Fruit fly (Drosophila melanogaster) whole organism, wandering third instar larva: ENCODE data around the gene Atg18a.

Experiments used
- CG32264 ChIP-seq: fragments of 200-800 bp; sonication (Bioruptor generic); optimal IDR thresholded peaks from 2 replicates; lab custom pipeline; 2016; ENCODE audit warnings: missing biosample characterization, missing genetic modification characterization
- CG9705 ChIP-seq: fragments of 200-800 bp; sonication (Bioruptor generic); optimal IDR thresholded peaks from 2 replicates; lab custom pipeline; 2018; ENCODE audit warnings: missing biosample characterization, mild to moderate bottlenecking, missing genetic modification characterization
- CrebA ChIP-seq: fragments of 200-800 bp; sonication (Bioruptor generic); optimal IDR thresholded peaks from 2 replicates; lab custom pipeline; 2016; ENCODE audit warnings: missing biosample characterization, mild to moderate bottlenecking, missing genetic modification characterization, borderline replicate concordance
- Dif ChIP-seq: fragments of 200-275, 200-300 bp; sonication (Bioruptor generic); optimal IDR thresholded peaks from 2 replicates; lab custom pipeline; 2018; ENCODE audit warnings: missing biosample characterization, missing genetic modification characterization; ENCODE audit not compliant: partially characterized antibody
- GATAd ChIP-seq: sonication (Bioruptor generic); optimal IDR thresholded peaks from 2 replicates; lab custom pipeline; 2016; ENCODE audit warnings: missing biosample characterization, missing genetic modification characterization
- Hr83 ChIP-seq: fragments of 200-300 bp; sonication (Bioruptor generic); optimal IDR thresholded peaks from 2 replicates; lab custom pipeline; 2016; ENCODE audit warnings: missing biosample characterization, mild to moderate bottlenecking, missing genetic modification characterization, moderate library complexity; ENCODE audit not compliant: poor library complexity, severe bottlenecking
- Jra ChIP-seq: sonication (Bioruptor generic); optimal IDR thresholded peaks from 2 replicates; lab custom pipeline; 2016; ENCODE audit warnings: missing biosample characterization, missing genetic modification characterization
- Mio ChIP-seq: sonication (Bioruptor generic); optimal IDR thresholded peaks from 2 replicates; lab custom pipeline; 2016; ENCODE audit warnings: missing biosample characterization, missing genetic modification characterization
- OdsH ChIP-seq: fragments of 200-800 bp; sonication (Bioruptor generic); optimal IDR thresholded peaks from 2 replicates; lab custom pipeline; 2016; ENCODE audit warnings: missing biosample characterization, mild to moderate bottlenecking, missing genetic modification characterization
- Rel ChIP-seq, 2 experiments: fragments of 200-800 bp; sonication (Bioruptor generic) in 1 of 2; optimal IDR thresholded peaks; 2 replicates in 1 of 2; 3 replicates in 1 of 2; lab custom pipeline; 2016 to 2019; ENCODE audit warnings: mild to moderate bottlenecking in 2 of 2, missing biosample characterization in 2 of 2, missing genetic modification characterization in 2 of 2, moderate library complexity in 1 of 2
- Sp1 ChIP-seq: fragments of 200-800 bp; sonication (Bioruptor generic); optimal IDR thresholded peaks from 3 replicates; lab custom pipeline; 2019; ENCODE audit warnings: missing biosample characterization, mild to moderate bottlenecking, missing genetic modification characterization, moderate library complexity
- Vsx2 ChIP-seq: fragments of 200-300, 225-300 bp; sonication (Bioruptor generic); optimal IDR thresholded peaks from 2 replicates; lab custom pipeline; 2018; ENCODE audit warnings: missing biosample characterization, missing genetic modification characterization; ENCODE audit not compliant: partially characterized antibody
- brk ChIP-seq: fragments of 200-800 bp; sonication (Bioruptor generic); optimal IDR thresholded peaks from 2 replicates; lab custom pipeline; 2016; ENCODE audit warnings: missing biosample characterization, mild to moderate bottlenecking, missing genetic modification characterization
- dl ChIP-seq, 2 experiments: fragments of 175-275, 200-275 bp in 1 of 2; fragments of 200-275 bp in 1 of 2; sonication (Bioruptor generic); optimal IDR thresholded peaks; lab custom pipeline; 2018; ENCODE audit warnings: mild to moderate bottlenecking in 2 of 2, missing biosample characterization in 2 of 2, missing genetic modification characterization in 2 of 2, moderate library complexity in 2 of 2; ENCODE audit not compliant: partially characterized antibody in 2 of 2, insufficient read depth in 1 of 2
- dsf ChIP-seq: sonication (Bioruptor generic); optimal IDR thresholded peaks from 2 replicates; lab custom pipeline; 2016; ENCODE audit warnings: missing biosample characterization, missing genetic modification characterization, borderline replicate concordance
- ey ChIP-seq: fragments of 200-800 bp; sonication (Bioruptor generic); optimal IDR thresholded peaks from 2 replicates; lab custom pipeline; 2016; ENCODE audit warnings: missing biosample characterization, missing genetic modification characterization
- foxo ChIP-seq, 2 experiments: fragments of 200-800 bp; sonication (Bioruptor generic); optimal IDR thresholded peaks; 2 replicates in 1 of 2; 3 replicates in 1 of 2; lab custom pipeline; 2016 to 2017; ENCODE audit warnings: missing biosample characterization in 2 of 2, missing genetic modification characterization in 2 of 2
- h ChIP-seq: fragments of 200-800 bp; sonication (Bioruptor generic); optimal IDR thresholded peaks from 3 replicates; lab custom pipeline; 2016; ENCODE audit warnings: missing biosample characterization, mild to moderate bottlenecking, missing genetic modification characterization
- lola ChIP-seq: fragments of >200 bp; optimal IDR thresholded peaks from 2 replicates; lab custom pipeline; 2017; ENCODE audit warnings: missing biosample characterization, missing genetic modification characterization
- pan ChIP-seq: fragments of >200 bp; optimal IDR thresholded peaks from 2 replicates; lab custom pipeline; 2017
- psq ChIP-seq: fragments of 200-800 bp; sonication (Bioruptor generic); optimal IDR thresholded peaks from 3 replicates; lab custom pipeline; 2017; ENCODE audit warnings: missing biosample characterization, mild to moderate bottlenecking, missing genetic modification characterization, moderate library complexity
- rgr ChIP-seq: fragments of 200-800 bp; sonication (Bioruptor generic); optimal IDR thresholded peaks from 3 replicates; lab custom pipeline; 2016; ENCODE audit warnings: missing biosample characterization, mild to moderate bottlenecking, missing genetic modification characterization
- sage ChIP-seq: fragments of 200-800 bp; sonication (Bioruptor generic); optimal IDR thresholded peaks from 2 replicates; lab custom pipeline; 2016; ENCODE audit warnings: missing biosample characterization, mild to moderate bottlenecking, missing genetic modification characterization
- tai ChIP-seq: sonication (Bioruptor generic); optimal IDR thresholded peaks from 2 replicates; lab custom pipeline; 2016; ENCODE audit warnings: missing biosample characterization, missing genetic modification characterization
- woc ChIP-seq: sonication (Bioruptor generic); optimal IDR thresholded peaks from 2 replicates; lab custom pipeline; 2016; ENCODE audit warnings: missing biosample characterization, mild to moderate bottlenecking, missing genetic modification characterization

Atg18a gene

dm6 chr3L:8158715-8159380 lies 27.8 kb upstream of the Atg18a start, which contains the start of gene CG42445:
TSS of gene CG42445 (minus strand) at chr3L:8158900.
- TF ChIP-seq sage (GFP tag; lab: Kevin White, UChicago) (peak; percentile 62), Vsx2 (peak; percentile 6), Dif (GFP tag; lab: Kevin White, UChicago) (peak; percentile 65), CrebA (GFP tag; lab: Kevin White, UChicago) (peak; percentile 10), h (no peak), brk (GFP tag; lab: Kevin White, UChicago) (peak; percentile 40), pan (lab: Kevin White, UChicago) (no peak)
- TF ChIP-seq, all 38 proteins: peak for 5

- TF ChIP-seq h (no peak), Dif (GFP tag; lab: Kevin White, UChicago) (peak; percentile 52), dl (GFP tag; optimal IDR thresholded peaks at IDR 0.05; lab: Kevin White, UChicago; ENCODE audit: insufficient read depth in 1 of 2, partially characterized antibody in 2 of 2) (peak in 1 of 2 experiments; percentile 23), rgr (GFP tag; lab: Kevin White, UChicago) (no peak)
These were observed 26.8 kb upstream of the Atg18a start, which contains the start of gene CG43886 for dm6 chr3L:8159724-8160422. TSS of gene CG43886 (minus strand) at chr3L:8159774.

dm6 chr3L:8165436-8165835 lies 21.2 kb upstream of the Atg18a start, which contains the start of gene CG13675:
TSS of gene CG13675 (minus strand) at chr3L:8165518.
- no peak for TF ChIP-seq Rel (GFP tag; optimal IDR thresholded peaks at IDR 0.05; lab: Kevin White, UChicago)
- peak; percentile 3 for TF ChIP-seq Rel (tag; optimal IDR thresholded peaks at IDR 0.05; lab: Kevin White, UChicago)
- no peak for TF ChIP-seq dsf (GFP tag; lab: Kevin White, UChicago)

dm6 chr3L:8175818-8176217 lies 10.8 kb upstream of the Atg18a start, which contains the start of gene RecQ4:
TSS of gene RecQ4 (minus strand) at chr3L:8175978.
- TF ChIP-seq ey (peak; percentile 9), foxo (GFP tag; optimal IDR thresholded peaks at IDR 0.05; lab: Kevin White, UChicago) (peak in 1 of 2 experiments; percentile 13), rgr (GFP tag; lab: Kevin White, UChicago) (peak; percentile 14), woc (GFP tag; lab: Kevin White, UChicago) (peak; percentile 9), CrebA (GFP tag; lab: Kevin White, UChicago) (no peak), pan (lab: Kevin White, UChicago) (no peak), dl (GFP tag; optimal IDR thresholded peaks at IDR 0.05; lab: Kevin White, UChicago; ENCODE audit: insufficient read depth in 1 of 2, partially characterized antibody in 2 of 2) (peak in 1 of 2 experiments; percentile 4), brk (GFP tag; lab: Kevin White, UChicago) (no peak), tai (GFP tag; lab: Kevin White, UChicago) (no peak)

- no peak for TF ChIP-seq tai (GFP tag; lab: Kevin White, UChicago)
- TF ChIP-seq foxo (GFP tag; optimal IDR thresholded peaks at IDR 0.05; lab: Kevin White, UChicago): peak in 1 of 2 experiments; percentile 58
- TF ChIP-seq CrebA (GFP tag; lab: Kevin White, UChicago): no peak
- peak; percentile 30 for TF ChIP-seq psq (GFP tag; lab: Kevin White, UChicago)
- peak; percentile 1 for TF ChIP-seq h
- TF ChIP-seq Hr83 (GFP tag; lab: Kevin White, UChicago): peak; percentile 44
- TF ChIP-seq CG32264 (GFP tag; lab: Kevin White, UChicago): no peak
- peak; percentile 52 for TF ChIP-seq woc (GFP tag; lab: Kevin White, UChicago)
- peak; percentile 49 for TF ChIP-seq OdsH
- TF ChIP-seq ey: peak; percentile 24
- peak; percentile 44 for TF ChIP-seq rgr (GFP tag; lab: Kevin White, UChicago)
These were observed 8.7 kb upstream of the Atg18a start, which contains the start of gene Nmt for dm6 chr3L:8177795-8178564. TSS of gene Nmt (minus strand) at chr3L:8178429.

- no peak for TF ChIP-seq Sp1 (GFP tag; lab: Kevin White, UChicago)
- no peak for TF ChIP-seq lola
- TF ChIP-seq CG32264 (GFP tag; lab: Kevin White, UChicago): no peak
- TF ChIP-seq foxo (GFP tag; optimal IDR thresholded peaks at IDR 0.05; lab: Kevin White, UChicago): no peak
- no peak for TF ChIP-seq CG9705
- TF ChIP-seq Jra (GFP tag; lab: Kevin White, UChicago): no peak
- TF ChIP-seq GATAd: no peak
- no peak for TF ChIP-seq pan (lab: Kevin White, UChicago)
- no peak for TF ChIP-seq Mio
- TF ChIP-seq tai (GFP tag; lab: Kevin White, UChicago): no peak
- no peak for TF ChIP-seq psq (GFP tag; lab: Kevin White, UChicago)
These were observed 6.1 kb upstream of the Atg18a start, which contains the start of the genes mthl7 and Uxs for dm6 chr3L:8180464-8181137. TSS of gene mthl7 (minus strand) at chr3L:8180514. TSS of gene Uxs (plus strand) at chr3L:8180923.
